Fruit fly (Drosophila melanogaster) whole organism, embryonic: ENCODE data around the gene CG8526.

Experiments
- Atf3 ChIP-seq: fragments of 200-800 bp; sonication (Bioruptor generic); optimal IDR thresholded peaks from 3 replicates; lab custom pipeline; 2016; ENCODE audit warnings: missing biosample characterization, missing genetic modification characterization
- BEAF-32 ChIP-seq: fragments of 200-800 bp; sonication (Bioruptor generic); optimal IDR thresholded peaks from 3 replicates; lab custom pipeline; 2017; ENCODE audit warnings: missing biosample characterization, missing genetic modification characterization, mild to moderate bottlenecking, moderate library complexity, missing genetic modification reagents
- CG10147 ChIP-seq: fragments of 200-800 bp; sonication (Bioruptor generic); optimal IDR thresholded peaks from 2 replicates; lab custom pipeline; 2019; ENCODE audit warnings: missing biosample characterization, mild to moderate bottlenecking, missing genetic modification characterization, moderate library complexity
- CG10321 ChIP-seq: fragments of 200-800 bp; sonication (Bioruptor generic); IDR thresholded peaks from 2 replicates; pipeline ENCODE4 v1.3.6; 2022; ENCODE audit warnings: missing biosample characterization, missing genetic modification characterization
- CG10565 ChIP-seq: fragments of 200-800 bp; sonication (Bioruptor generic); optimal IDR thresholded peaks from 3 replicates; lab custom pipeline; 2016; ENCODE audit warnings: missing biosample characterization, mild to moderate bottlenecking, missing genetic modification characterization
- CG11085 ChIP-seq: fragments of 200-800 bp; sonication (Bioruptor generic); IDR thresholded peaks from 2 replicates; pipeline ENCODE4 v1.3.6; 2022; ENCODE audit warnings: missing biosample characterization, missing genetic modification characterization
- CG11093 ChIP-seq: fragments of 200-800 bp; sonication (Bioruptor generic); IDR thresholded peaks from 3 replicates; pipeline ENCODE4 v1.3.6; 2022; ENCODE audit warnings: missing biosample characterization, missing genetic modification characterization
- CG12219 ChIP-seq: fragments of 200-800 bp; sonication (Bioruptor generic); optimal IDR thresholded peaks from 3 replicates; lab custom pipeline; 2018; ENCODE audit warnings: missing biosample characterization, mild to moderate bottlenecking, missing genetic modification characterization
- CG13894 ChIP-seq: fragments of 200-800 bp; sonication (Bioruptor generic); optimal IDR thresholded peaks from 3 replicates; lab custom pipeline; 2018; ENCODE audit warnings: missing biosample characterization, mild to moderate bottlenecking, missing genetic modification characterization, moderate library complexity
- CG1602 ChIP-seq: fragments of 200-800 bp; sonication (Bioruptor generic); optimal IDR thresholded peaks from 3 replicates; lab custom pipeline; 2016; ENCODE audit warnings: missing biosample characterization, missing genetic modification characterization
- CG1647 ChIP-seq: fragments of 200-800 bp; sonication (Bioruptor generic); optimal IDR thresholded peaks from 3 replicates; lab custom pipeline; 2016; ENCODE audit warnings: missing biosample characterization, missing genetic modification characterization
- CG17361 ChIP-seq: fragments of 200-800 bp; sonication (Bioruptor generic); IDR thresholded peaks from 3 replicates; pipeline ENCODE4 v1.3.6; 2022; ENCODE audit warnings: missing biosample characterization, missing genetic modification characterization
- CG17612 ChIP-seq: fragments of 200-800 bp; sonication (Bioruptor generic); IDR thresholded peaks from 2 replicates; pipeline ENCODE4 v1.3.6; 2022; ENCODE audit warnings: missing biosample characterization, missing genetic modification characterization
- CG18619 ChIP-seq: fragments of 200-800 bp; sonication (Bioruptor generic); optimal IDR thresholded peaks from 3 replicates; lab custom pipeline; 2017; ENCODE audit warnings: missing biosample characterization, mild to moderate bottlenecking, missing genetic modification characterization
- CG2116 ChIP-seq: fragments of 200-800 bp; sonication (Bioruptor generic); optimal IDR thresholded peaks from 3 replicates; lab custom pipeline; 2018; ENCODE audit warnings: missing biosample characterization, mild to moderate bottlenecking, missing genetic modification characterization
- CG30403 ChIP-seq: fragments of 200-800 bp; sonication (Bioruptor generic); optimal IDR thresholded peaks from 3 replicates; lab custom pipeline; 2016; ENCODE audit warnings: missing biosample characterization, missing genetic modification characterization
- CG3847 ChIP-seq: fragments of 200-800 bp; sonication (Bioruptor generic); IDR thresholded peaks from 2 replicates; pipeline ENCODE4 v1.3.6; 2022; ENCODE audit warnings: missing biosample characterization, missing genetic modification characterization
- CG6272 ChIP-seq: fragments of 200-800 bp; sonication (Bioruptor generic); IDR thresholded peaks from 2 replicates; pipeline ENCODE4 v1.3.6; 2022; ENCODE audit warnings: missing biosample characterization, missing genetic modification characterization
- CG6813 ChIP-seq: fragments of 200-800 bp; sonication (Bioruptor generic); optimal IDR thresholded peaks from 2 replicates; lab custom pipeline; 2017; ENCODE audit warnings: missing biosample characterization, missing genetic modification characterization, mild to moderate bottlenecking, moderate library complexity, missing genetic modification reagents
- CG7928 ChIP-seq: fragments of 200-800 bp; sonication (Bioruptor generic); optimal IDR thresholded peaks from 2 replicates; lab custom pipeline; 2017; ENCODE audit warnings: missing biosample characterization, mild to moderate bottlenecking, missing genetic modification characterization
- CG8089 ChIP-seq: fragments of 200-800 bp; sonication (Bioruptor generic); optimal IDR thresholded peaks from 3 replicates; lab custom pipeline; 2016; ENCODE audit warnings: missing biosample characterization, missing genetic modification characterization
- CG9609 ChIP-seq: fragments of 200-800 bp; sonication (Bioruptor generic); optimal IDR thresholded peaks from 3 replicates; lab custom pipeline; 2016; ENCODE audit warnings: missing biosample characterization, missing genetic modification characterization
- CHES-1-like ChIP-seq: fragments of 200-800 bp; sonication (Bioruptor generic); optimal IDR thresholded peaks from 2 replicates; lab custom pipeline; 2016; ENCODE audit warnings: missing biosample characterization, missing genetic modification characterization
- Elba2 ChIP-seq: fragments of 200-800 bp; sonication (Bioruptor generic); optimal IDR thresholded peaks from 3 replicates; lab custom pipeline; 2016; ENCODE audit warnings: missing biosample characterization, missing genetic modification characterization
- Hr39 ChIP-seq: fragments of >200 bp; optimal IDR thresholded peaks from 2 replicates; lab custom pipeline; 2017
- Hr78 ChIP-seq, 2 experiments: fragments of 200-800 bp in 1 of 2; fragments of >200 bp in 1 of 2; sonication (Bioruptor generic) in 1 of 2; optimal IDR thresholded peaks; 2 replicates each; lab custom pipeline; 2017 to 2019; ENCODE audit warnings: missing biosample characterization in 2 of 2, missing genetic modification characterization in 2 of 2, mild to moderate bottlenecking in 1 of 2, moderate library complexity in 1 of 2
- Lpt ChIP-seq: fragments of >200 bp; optimal IDR thresholded peaks from 2 replicates; lab custom pipeline; 2018; ENCODE audit warnings: missing biosample characterization, missing genetic modification characterization
- Mad ChIP-seq: fragments of 200-800 bp; sonication (Bioruptor generic); optimal IDR thresholded peaks from 2 replicates; lab custom pipeline; 2016; ENCODE audit warnings: missing biosample characterization, missing genetic modification characterization
- Myb ChIP-seq: fragments of 200-800 bp; sonication (Bioruptor generic); optimal IDR thresholded peaks from 2 replicates; lab custom pipeline; 2016; ENCODE audit warnings: missing biosample characterization, missing genetic modification characterization
- PHDP ChIP-seq: fragments of 200-800 bp; sonication (Bioruptor generic); optimal IDR thresholded peaks from 3 replicates; lab custom pipeline; 2018; ENCODE audit warnings: missing biosample characterization, mild to moderate bottlenecking, missing genetic modification characterization, moderate library complexity
- Ptx1 ChIP-seq: fragments of 200-800 bp; sonication (Bioruptor generic); IDR thresholded peaks from 2 replicates; pipeline ENCODE4 v1.3.6; 2022; ENCODE audit warnings: missing biosample characterization, missing genetic modification characterization
- Six4 ChIP-seq: fragments of 200-800 bp; sonication (Bioruptor generic); optimal IDR thresholded peaks from 2 replicates; lab custom pipeline; 2016; ENCODE audit warnings: missing biosample characterization, missing genetic modification characterization
- Usf ChIP-seq: fragments of 200-800 bp; sonication (Bioruptor generic); optimal IDR thresholded peaks from 2 replicates; lab custom pipeline; 2017; ENCODE audit warnings: missing genotype, missing biosample characterization, missing genetic modification characterization
- bowl ChIP-seq: fragments of 200-800 bp; sonication (Bioruptor generic); IDR thresholded peaks from 2 replicates; pipeline ENCODE4 v1.3.6; 2022; ENCODE audit warnings: missing biosample characterization, missing genetic modification characterization
- btn ChIP-seq: fragments of 200-800 bp; sonication (Bioruptor generic); optimal IDR thresholded peaks from 2 replicates; lab custom pipeline; 2016; ENCODE audit warnings: missing biosample characterization, missing genetic modification characterization
- cad ChIP-seq: fragments of >200 bp; optimal IDR thresholded peaks from 2 replicates; lab custom pipeline; 2017; ENCODE audit warnings: missing biosample characterization, missing genetic modification characterization
- chm ChIP-seq: fragments of 200-800 bp; sonication (Bioruptor generic); IDR thresholded peaks from 2 replicates; pipeline ENCODE4 v1.3.6; 2022; ENCODE audit warnings: missing biosample characterization, missing genetic modification characterization
- ems ChIP-seq: fragments of 200-800 bp; sonication (Bioruptor generic); optimal IDR thresholded peaks from 3 replicates; lab custom pipeline; 2016; ENCODE audit warnings: missing biosample characterization, missing genetic modification characterization
- gfzf ChIP-seq: fragments of 200-800 bp; sonication (Bioruptor generic); optimal IDR thresholded peaks from 2 replicates; lab custom pipeline; 2016; ENCODE audit warnings: missing biosample characterization, mild to moderate bottlenecking, missing genetic modification characterization, moderate library complexity
- hbn ChIP-seq: fragments of 200-800 bp; sonication (Bioruptor generic); IDR thresholded peaks from 2 replicates; pipeline ENCODE4 v1.3.6; 2022; ENCODE audit warnings: missing biosample characterization, missing genetic modification characterization; ENCODE audit not compliant: partially characterized antibody
- kah ChIP-seq: fragments of 200-800 bp; sonication (Bioruptor generic); optimal IDR thresholded peaks from 2 replicates; lab custom pipeline; 2018; ENCODE audit warnings: missing biosample characterization, mild to moderate bottlenecking, missing genetic modification characterization
- klu ChIP-seq: fragments of 200-800 bp; sonication (Bioruptor generic); IDR thresholded peaks from 2 replicates; pipeline ENCODE4 v1.3.6; 2022; ENCODE audit warnings: missing biosample characterization, missing genetic modification characterization
- knrl ChIP-seq: fragments of 200-800 bp; sonication (Bioruptor generic); IDR thresholded peaks from 3 replicates; pipeline ENCODE4 v1.3.6; 2022; ENCODE audit warnings: missing biosample characterization, missing genetic modification characterization; ENCODE audit not compliant: partially characterized antibody
- mam ChIP-seq: fragments of 200-800 bp; sonication (Bioruptor generic); optimal IDR thresholded peaks from 3 replicates; lab custom pipeline; 2016; ENCODE audit warnings: missing biosample characterization, missing genetic modification characterization
- mirr ChIP-seq: fragments of 200-800 bp; sonication (Bioruptor generic); optimal IDR thresholded peaks from 3 replicates; lab custom pipeline; 2018; ENCODE audit warnings: missing biosample characterization, mild to moderate bottlenecking, missing genetic modification characterization
- nerfin-2 ChIP-seq: fragments of 200-800 bp; sonication (Bioruptor generic); IDR thresholded peaks from 2 replicates; pipeline ENCODE4 v1.3.6; 2022; ENCODE audit warnings: missing biosample characterization, missing genetic modification characterization; ENCODE audit not compliant: partially characterized antibody
- psq ChIP-seq: fragments of 200-800 bp; sonication (Bioruptor generic); optimal IDR thresholded peaks from 2 replicates; lab custom pipeline; 2017; ENCODE audit warnings: missing biosample characterization, missing genetic modification characterization
- salm ChIP-seq: fragments of 200-800 bp; sonication (Bioruptor generic); optimal IDR thresholded peaks from 2 replicates; lab custom pipeline; 2018; ENCODE audit warnings: missing biosample characterization, mild to moderate bottlenecking, missing genetic modification characterization
- sens-2 ChIP-seq: fragments of 200-800 bp; sonication (Bioruptor generic); IDR thresholded peaks from 2 replicates; pipeline ENCODE4 v1.3.6; 2022; ENCODE audit warnings: missing biosample characterization, missing genetic modification characterization
- seq ChIP-seq: fragments of 200-800 bp; sonication (Bioruptor generic); IDR thresholded peaks from 2 replicates; pipeline ENCODE4 v1.3.6; 2022; ENCODE audit warnings: missing biosample characterization, missing genetic modification characterization
- tup ChIP-seq: fragments of 200-800 bp; sonication (Bioruptor generic); optimal IDR thresholded peaks from 2 replicates; lab custom pipeline; 2016; ENCODE audit warnings: missing biosample characterization, mild to moderate bottlenecking, missing genetic modification characterization, moderate library complexity
- usp ChIP-seq: fragments of >200 bp; optimal IDR thresholded peaks from 2 replicates; lab custom pipeline; 2017; ENCODE audit warnings: missing biosample characterization, missing genetic modification characterization
- zen ChIP-seq: fragments of 200-800 bp; sonication (Bioruptor generic); optimal IDR thresholded peaks from 3 replicates; lab custom pipeline; 2018; ENCODE audit warnings: missing biosample characterization, mild to moderate bottlenecking, missing genetic modification characterization, moderate library complexity

The CG8526 gene

dm6 chr3R:9793018-9793417 is 8.1 kb upstream of the CG8526 start, which contains the start of gene CG8516 (continued):
- no peak for TF ChIP-seq CG1602 (GFP tag; lab: Kevin White, UChicago)
- no peak for TF ChIP-seq CG9609 (GFP tag; lab: Kevin White, UChicago)
- no peak for TF ChIP-seq Six4
- no peak for TF ChIP-seq CG18619 (GFP tag; lab: Kevin White, UChicago)
- no peak for TF ChIP-seq mam (GFP tag; lab: Kevin White, UChicago)
- peak; percentile 14 for TF ChIP-seq zen
- TF ChIP-seq salm, result no peak
- TF ChIP-seq Myb (GFP tag; lab: Kevin White, UChicago), result peak; percentile 95
- TF ChIP-seq CG11085, result no peak
- TF ChIP-seq hbn (GFP tag; lab: Robert Waterston, UW), result no peak
- no peak for TF ChIP-seq seq
- TF ChIP-seq Usf, result no peak
- TF ChIP-seq cad (GFP tag; lab: Kevin White, UChicago), result no peak
- TF ChIP-seq Hr78 (GFP tag; optimal IDR thresholded peaks at IDR 0.05; lab: Kevin White, UChicago), result no peak
- no peak for TF ChIP-seq CG8089 (GFP tag; lab: Kevin White, UChicago)
- peak; percentile 31 for TF ChIP-seq CG2116 (GFP tag; lab: Kevin White, UChicago)
- TF ChIP-seq CG13894 (tag; lab: Kevin White, UChicago), result no peak
- peak; percentile 13 for TF ChIP-seq Atf3 (GFP tag; lab: Kevin White, UChicago)
- TF ChIP-seq bowl, result 0 out of 2 replicates have a peak, but pooled peaks have one; percentile 39
- peak; percentile 20 for TF ChIP-seq CG10147 (GFP tag; lab: Kevin White, UChicago)
- no peak for TF ChIP-seq Lpt (GFP tag; lab: Kevin White, UChicago)
- TF ChIP-seq psq (GFP tag; lab: Kevin White, UChicago), result no peak
- no peak for TF ChIP-seq CG1647
- TF ChIP-seq CG3847 (GFP tag; lab: Robert Waterston, UW), result peak; percentile 37; the same call in 1 of the 2 replicates
- TF ChIP-seq PHDP, result peak; percentile 6
- TF ChIP-seq sens-2 (GFP tag; lab: Robert Waterston, UW), result no peak
- TF ChIP-seq CG17361 (GFP tag; lab: Robert Waterston, UW), result 0 out of 3 replicates have a peak, but pooled peaks have one; percentile 15
- TF ChIP-seq BEAF-32 (GFP tag; lab: Kevin White, UChicago), result peak; percentile 41
- TF ChIP-seq CG12219, result no peak
- no peak for TF ChIP-seq Elba2
- no peak for TF ChIP-seq CG17612
- no peak for TF ChIP-seq CG10321 (GFP tag; lab: Robert Waterston, UW)
- TF ChIP-seq tup (GFP tag; lab: Kevin White, UChicago), result no peak
- TF ChIP-seq knrl, result no peak
- no peak for TF ChIP-seq CG10565 (GFP tag; lab: Kevin White, UChicago)
- no peak for TF ChIP-seq CG6272 (GFP tag; lab: Robert Waterston, UW)
- TF ChIP-seq kah, result no peak
- no peak for TF ChIP-seq Hr39
- no peak for TF ChIP-seq chm (GFP tag; lab: Robert Waterston, UW)
- no peak for TF ChIP-seq ems (GFP tag; lab: Kevin White, UChicago)
- no peak for TF ChIP-seq CHES-1-like (GFP tag; lab: Kevin White, UChicago)
- no peak for TF ChIP-seq nerfin-2 (GFP tag; lab: Robert Waterston, UW)
- TF ChIP-seq CG6813 (GFP tag; lab: Kevin White, UChicago), result no peak
- TF ChIP-seq CG7928 (GFP tag; lab: Kevin White, UChicago), result no peak
- TF ChIP-seq usp (GFP tag; lab: Kevin White, UChicago), result no peak
- TF ChIP-seq klu (GFP tag; lab: Robert Waterston, UW), result no peak
- TF ChIP-seq btn (GFP tag; lab: Kevin White, UChicago), result no peak
- TF ChIP-seq CG30403 (GFP tag; lab: Kevin White, UChicago), result peak; percentile 13
- TF ChIP-seq mirr (GFP tag; lab: Kevin White, UChicago), result no peak
- TF ChIP-seq Ptx1, result no peak
- TF ChIP-seq Mad, result no peak
- TF ChIP-seq CG11093 (GFP tag; lab: Robert Waterston, UW), result no peak
- TF ChIP-seq gfzf, result peak; percentile 93
